Worm (Caenorhabditis elegans) whole organism, L1 larva: ENCODE results near the gene R10E12.2.

Experiments
- aha-1 ChIP-seq: fragments of 150-350 bp; optimal IDR thresholded peaks from 2 replicates; lab custom pipeline; 2014; ENCODE audit warnings: missing biosample characterization, missing genetic modification characterization
- ceh-82 ChIP-seq, 3 experiments: fragments of 150-350 bp in 1 of 3; sonication (generic microtip) in 2 of 3; optimal IDR thresholded peaks; 2 replicates each; lab custom pipeline; 2014 to 2017; ENCODE audit warnings: missing biosample characterization in 3 of 3, missing genetic modification characterization in 3 of 3
- dpl-1 ChIP-seq, 3 experiments: fragments of 150-350 bp in 2 of 3; sonication (generic microtip) in 1 of 3; optimal IDR thresholded peaks; 2 replicates each; lab custom pipeline; 2014 to 2017; ENCODE audit warnings: missing biosample characterization in 3 of 3, missing genetic modification characterization in 3 of 3, missing genetic modification reagents in 3 of 3
- nhr-12 ChIP-seq: sonication (generic microtip); optimal IDR thresholded peaks from 2 replicates; lab custom pipeline; 2017; ENCODE audit warnings: missing biosample characterization, missing genetic modification characterization
- nhr-84 ChIP-seq: sonication (generic microtip); optimal IDR thresholded peaks from 2 replicates; lab custom pipeline; 2017; ENCODE audit warnings: missing biosample characterization, missing genetic modification characterization
- unc-62 ChIP-seq: fragments of 150-350 bp; optimal IDR thresholded peaks from 2 replicates; lab custom pipeline; 2014; ENCODE audit warnings: missing biosample characterization, missing genetic modification reagents, missing genetic modification characterization
- ztf-11 ChIP-seq, 2 experiments: sonication (generic microtip); optimal IDR thresholded peaks; 2 replicates each; lab custom pipeline; 2016 to 2017; ENCODE audit warnings: missing genetic modification characterization in 2 of 2, missing biosample characterization in 1 of 2, missing compliant biosample characterization in 1 of 2

ce11 chrIII:9973765-9974164 lies at the start of gene R10E12.2:
- no peak for TF ChIP-seq nhr-12
- no peak for TF ChIP-seq nhr-84 (tag; lab: Kevin White, UChicago)
- TF ChIP-seq ceh-82 (tag; optimal IDR thresholded peaks at IDR 0.05; lab: Kevin White, UChicago) = no peak
- TF ChIP-seq aha-1 = no peak
- no peak for TF ChIP-seq ztf-11 (tag; optimal IDR thresholded peaks at IDR 0.05; lab: Kevin White, UChicago)
- TF ChIP-seq dpl-1 (GFP tag; optimal IDR thresholded peaks at IDR 0.05; lab: Kevin White, UChicago) = no peak
- TF ChIP-seq unc-62 = no peak
